Worm (Caenorhabditis elegans): ENCODE results near the gene EEED8.3.

The EEED8.3 gene

ce11 chrII:5420947-5421614, 7.0 kb downstream of the EEED8.3 start, which contains the start of gene tofu-6:
TSS of gene tofu-6 (plus strand) at chrII:5421248.
- no peak for TF ChIP-seq pag-3 (tag; optimal IDR thresholded peaks at IDR 0.05; ENCODE audit: borderline replicate concordance, insufficient read depth)
- no peak for TF ChIP-seq egl-13 (tag; optimal IDR thresholded peaks at IDR 0.05)
- TF ChIP-seq dsc-1 (tag; optimal IDR thresholded peaks at IDR 0.05) = no peak
- TF ChIP-seq aly-2 (tag; optimal IDR thresholded peaks at IDR 0.05) = no peak
- TF ChIP-seq fkh-10 (GFP tag; optimal IDR thresholded peaks at IDR 0.05) = no peak
- no peak for TF ChIP-seq grh-1 (GFP tag; IDR thresholded peaks at IDR 0.05)
- no peak for TF ChIP-seq lir-3 (tag; optimal IDR thresholded peaks at IDR 0.05; ENCODE audit: poor library complexity)
- no peak for TF ChIP-seq alr-1 (tag; optimal IDR thresholded peaks at IDR 0.05; ENCODE audit: borderline replicate concordance)
- no peak for TF ChIP-seq rnt-1 (tag; optimal IDR thresholded peaks at IDR 0.05)
- TF ChIP-seq mep-1 (tag; optimal IDR thresholded peaks at IDR 0.05) = peak; percentile 43
- peak; percentile 55 to 80 (median 62) for TF ChIP-seq dpl-1 (GFP tag; optimal IDR thresholded peaks at IDR 0.05)
- TF ChIP-seq aha-1 (tag; optimal IDR thresholded peaks at IDR 0.05) = no peak
- no peak for TF ChIP-seq elt-2 (tag; optimal IDR thresholded peaks at IDR 0.05)
- TF ChIP-seq ama-1 (optimal IDR thresholded peaks at IDR 0.05) = no peak
- TF ChIP-seq mdl-1 (tag; optimal IDR thresholded peaks at IDR 0.05) = no peak
- TF ChIP-seq efl-1 (optimal IDR thresholded peaks at IDR 0.05) = peak; percentile 69 to 73
- TF ChIP-seq efl-1 (GFP tag; optimal IDR thresholded peaks at IDR 0.05 in 1 of 2) = peak; percentile 71 to 95
- no peak for TF ChIP-seq fkh-4 (tag; optimal IDR thresholded peaks at IDR 0.05; ENCODE audit: borderline replicate concordance)
- no peak for TF ChIP-seq zag-1 (tag; optimal IDR thresholded peaks at IDR 0.05)
- no peak for TF ChIP-seq nhr-28 (tag; optimal IDR thresholded peaks at IDR 0.05)
- no peak for TF ChIP-seq irx-1 (tag; optimal IDR thresholded peaks at IDR 0.05)
- no peak for TF ChIP-seq unc-62 (GFP tag; optimal IDR thresholded peaks at IDR 0.05)
- TF ChIP-seq fkh-8 (tag; optimal IDR thresholded peaks at IDR 0.05) = no peak
- peak; percentile 30 for TF ChIP-seq blmp-1 (tag; optimal IDR thresholded peaks at IDR 0.05)
- TF ChIP-seq ets-5 (GFP tag; IDR thresholded peaks at IDR 0.05) = no peak
- no peak for TF ChIP-seq fos-1 (tag; optimal IDR thresholded peaks at IDR 0.05)
- TF ChIP-seq snpc-4 (tag; optimal IDR thresholded peaks at IDR 0.05) = no peak
- no peak for TF ChIP-seq elt-3 (tag; optimal IDR thresholded peaks at IDR 0.05)
- peak; percentile 64 to 95 for TF ChIP-seq lsy-2 (tag; optimal IDR thresholded peaks at IDR 0.05)
- TF ChIP-seq nhr-76 (tag; optimal IDR thresholded peaks at IDR 0.05) = no peak
- peak; percentile 10 for TF ChIP-seq lin-15B (tag; optimal IDR thresholded peaks at IDR 0.05)
- TF ChIP-seq ceh-90 (tag; optimal IDR thresholded peaks at IDR 0.05) = no peak
- no peak for TF ChIP-seq mab-9 (GFP tag; IDR thresholded peaks at IDR 0.05)
- TF ChIP-seq hpl-2 (GFP tag; optimal IDR thresholded peaks at IDR 0.05) = no peak
- peak; percentile 25 to 85 for TF ChIP-seq lin-35 (GFP tag; optimal IDR thresholded peaks at IDR 0.05)
- no peak for TF ChIP-seq unc-86 (tag; optimal IDR thresholded peaks at IDR 0.05)
- TF ChIP-seq ceh-63 (GFP tag; optimal IDR thresholded peaks at IDR 0.05) = no peak
- no peak for TF ChIP-seq nhr-84 (tag; optimal IDR thresholded peaks at IDR 0.05)
- no peak for TF ChIP-seq lin-39 (tag; optimal IDR thresholded peaks at IDR 0.05)
- no peak for TF ChIP-seq unc-98 (GFP tag; IDR thresholded peaks at IDR 0.05)
- peak; percentile 16 for TF ChIP-seq F16B12.6 (tag; optimal IDR thresholded peaks at IDR 0.05)
- TF ChIP-seq ces-1 (GFP tag; optimal IDR thresholded peaks at IDR 0.05) = no peak
- TF ChIP-seq pax-3 (tag; optimal IDR thresholded peaks at IDR 0.05) = no peak
- TF ChIP-seq C16A3.4 (tag; optimal IDR thresholded peaks at IDR 0.05) = peak; percentile 11
- no peak for TF ChIP-seq jun-1 (tag; optimal IDR thresholded peaks at IDR 0.05)
- TF ChIP-seq hlh-17 (GFP tag; optimal IDR thresholded peaks at IDR 0.05; ENCODE audit: borderline replicate concordance) = no peak
- TF ChIP-seq xbp-1 (tag; optimal IDR thresholded peaks at IDR 0.05) = no peak
- no peak for TF ChIP-seq ceh-8 (GFP tag; optimal IDR thresholded peaks at IDR 0.05)

Data from whole organism, L1 larva.